Fruit fly (Drosophila melanogaster) whole organism, embryonic: ENCODE results near the gene Dus3.

Experiments used
- Atf6 ChIP-seq: fragments of 200-800 bp; sonication (Bioruptor generic); IDR thresholded peaks from 2 replicates; pipeline ENCODE4 v1.3.6; 2022; ENCODE audit warnings: missing biosample characterization, missing genetic modification characterization
- Awh ChIP-seq: fragments of 200-800 bp; sonication (Bioruptor generic); IDR thresholded peaks from 2 replicates; pipeline ENCODE4, ENCODE4 v1.3.6; 2022; ENCODE audit warnings: missing biosample characterization, missing genetic modification characterization
- Blimp-1 ChIP-seq: fragments of 200-800 bp; sonication (Bioruptor generic); optimal IDR thresholded peaks from 3 replicates; lab custom pipeline; 2018; ENCODE audit warnings: missing biosample characterization, missing genetic modification characterization, mild to moderate bottlenecking, moderate library complexity, missing genetic modification reagents
- CG10209 ChIP-seq: fragments of 200-800 bp; sonication (Bioruptor generic); optimal IDR thresholded peaks from 3 replicates; lab custom pipeline; 2017; ENCODE audit warnings: missing biosample characterization, mild to moderate bottlenecking, missing genetic modification characterization, missing genetic modification reagents
- CG10979 ChIP-seq: fragments of 200-800 bp; sonication (Bioruptor generic); optimal IDR thresholded peaks from 2 replicates; lab custom pipeline; 2018; ENCODE audit warnings: missing biosample characterization, mild to moderate bottlenecking, missing genetic modification characterization, moderate library complexity
- CG11504 ChIP-seq: fragments of 200-800 bp; sonication (Bioruptor generic); optimal IDR thresholded peaks from 3 replicates; lab custom pipeline; 2019; ENCODE audit warnings: missing biosample characterization, mild to moderate bottlenecking, missing genetic modification characterization, moderate library complexity
- CG11695 ChIP-seq: fragments of 200-800 bp; sonication (Bioruptor generic); IDR thresholded peaks from 3 replicates; pipeline ENCODE4 v1.3.6; 2022; ENCODE audit warnings: missing biosample characterization, missing genetic modification characterization
- CG12391 ChIP-seq: fragments of 200-800 bp; sonication (Bioruptor generic); optimal IDR thresholded peaks from 3 replicates; lab custom pipeline; 2018; ENCODE audit warnings: missing biosample characterization, mild to moderate bottlenecking, missing genetic modification characterization, moderate library complexity
- CG13424 ChIP-seq: fragments of 200-800 bp; sonication (Bioruptor generic); optimal IDR thresholded peaks from 2 replicates; lab custom pipeline; 2019; ENCODE audit warnings: missing biosample characterization, mild to moderate bottlenecking, missing genetic modification characterization, moderate library complexity
- CG13894 ChIP-seq: fragments of 200-800 bp; sonication (Bioruptor generic); optimal IDR thresholded peaks from 3 replicates; lab custom pipeline; 2018; ENCODE audit warnings: missing biosample characterization, mild to moderate bottlenecking, missing genetic modification characterization, moderate library complexity
- CG14860 ChIP-seq: fragments of 200-800 bp; sonication (Bioruptor generic); IDR thresholded peaks from 3 replicates; pipeline ENCODE4 v1.3.6; 2022; ENCODE audit warnings: missing biosample characterization, missing genetic modification characterization; ENCODE audit not compliant: partially characterized antibody
- CG15514 ChIP-seq: fragments of 200-800 bp; sonication (Bioruptor generic); optimal IDR thresholded peaks from 3 replicates; lab custom pipeline; 2017; ENCODE audit warnings: missing biosample characterization, missing genetic modification characterization, mild to moderate bottlenecking, moderate library complexity, missing genetic modification reagents
- CG15601 ChIP-seq: fragments of 200-800 bp; sonication (Bioruptor generic); optimal IDR thresholded peaks from 3 replicates; lab custom pipeline; 2019; ENCODE audit warnings: missing biosample characterization, mild to moderate bottlenecking, missing genetic modification characterization, moderate library complexity
- CG1603 ChIP-seq: fragments of 200-800 bp; sonication (Bioruptor generic); optimal IDR thresholded peaks from 2 replicates; lab custom pipeline; 2019; ENCODE audit warnings: missing biosample characterization, mild to moderate bottlenecking, missing genetic modification characterization, moderate library complexity
- CG2678 ChIP-seq: fragments of 200-800 bp; sonication (Bioruptor generic); optimal IDR thresholded peaks from 3 replicates; lab custom pipeline; 2019; ENCODE audit warnings: missing biosample characterization, mild to moderate bottlenecking, missing genetic modification characterization, moderate library complexity
- CG30403 ChIP-seq: fragments of 200-800 bp; sonication (Bioruptor generic); optimal IDR thresholded peaks from 3 replicates; lab custom pipeline; 2016; ENCODE audit warnings: missing biosample characterization, missing genetic modification characterization
- CG31224 ChIP-seq: fragments of 200-800 bp; sonication (Bioruptor generic); IDR thresholded peaks from 2 replicates; pipeline ENCODE4 v1.3.6; 2022; ENCODE audit warnings: missing biosample characterization, missing genetic modification characterization
- CG3995 ChIP-seq: fragments of 200-800 bp; sonication (Bioruptor generic); optimal IDR thresholded peaks from 3 replicates; lab custom pipeline; 2016; ENCODE audit warnings: missing biosample characterization, missing genetic modification characterization
- CG4424 ChIP-seq: fragments of 200-800 bp; sonication (Bioruptor generic); optimal IDR thresholded peaks from 3 replicates; lab custom pipeline; 2016; ENCODE audit warnings: missing biosample characterization, missing genetic modification characterization
- CG8281 ChIP-seq: fragments of 200-800 bp; sonication (Bioruptor generic); optimal IDR thresholded peaks from 2 replicates; lab custom pipeline; 2018; ENCODE audit warnings: missing biosample characterization, mild to moderate bottlenecking, missing genetic modification characterization, moderate library complexity
- CG8388 ChIP-seq: fragments of 200-800 bp; sonication (Bioruptor generic); optimal IDR thresholded peaks from 2 replicates; lab custom pipeline; 2019; ENCODE audit warnings: missing biosample characterization, mild to moderate bottlenecking, missing genetic modification characterization, moderate library complexity
- CkIIα-i1 ChIP-seq: fragments of 200-800 bp; sonication (Bioruptor generic); IDR thresholded peaks from 2 replicates; pipeline ENCODE4 v1.3.6; 2022; ENCODE audit warnings: missing biosample characterization, missing genetic modification characterization
- CoRest ChIP-seq: fragments of 200-800 bp; sonication (Bioruptor generic); optimal IDR thresholded peaks from 3 replicates; lab custom pipeline; 2018; ENCODE audit warnings: missing biosample characterization, mild to moderate bottlenecking, missing genetic modification characterization, moderate library complexity
- D19B ChIP-seq: fragments of 200-800 bp; sonication (Bioruptor generic); optimal IDR thresholded peaks from 2 replicates; lab custom pipeline; 2017; ENCODE audit warnings: missing biosample characterization, mild to moderate bottlenecking, missing genetic modification characterization
- Fer3 ChIP-seq: fragments of 200-800 bp; sonication (Bioruptor generic); optimal IDR thresholded peaks from 2 replicates; lab custom pipeline; 2018; ENCODE audit warnings: missing biosample characterization, mild to moderate bottlenecking, missing genetic modification characterization, moderate library complexity
- GATAe ChIP-seq: fragments of 200-800 bp; sonication (Bioruptor generic); conservative IDR thresholded peaks from 2 replicates; pipeline ENCODE4 v1.3.6; 2022; ENCODE audit warnings: missing biosample characterization, missing genetic modification characterization
- Hr51 ChIP-seq, 2 experiments: fragments of 200-800 bp; sonication (Bioruptor generic); optimal IDR thresholded peaks; 2 replicates in 1 of 2; 3 replicates in 1 of 2; lab custom pipeline; 2016 to 2018; ENCODE audit warnings: missing biosample characterization in 2 of 2, missing genetic modification characterization in 2 of 2, mild to moderate bottlenecking in 1 of 2, moderate library complexity in 1 of 2
- NK7.1 ChIP-seq: fragments of 200-800 bp; sonication (Bioruptor generic); optimal IDR thresholded peaks from 3 replicates; lab custom pipeline; 2016; ENCODE audit warnings: missing biosample characterization, missing genetic modification characterization
- Oli ChIP-seq: fragments of 200-800 bp; sonication (Bioruptor generic); optimal IDR thresholded peaks from 2 replicates; lab custom pipeline; 2018; ENCODE audit warnings: missing biosample characterization, mild to moderate bottlenecking, missing genetic modification characterization, moderate library complexity
- Ssrp ChIP-seq: fragments of 200-800 bp; sonication (Bioruptor generic); optimal IDR thresholded peaks from 2 replicates; lab custom pipeline; 2018; ENCODE audit warnings: missing biosample characterization, mild to moderate bottlenecking, missing genetic modification characterization, moderate library complexity
- bab2 ChIP-seq: fragments of 200-800 bp; sonication (Bioruptor generic); optimal IDR thresholded peaks from 2 replicates; lab custom pipeline; 2016; ENCODE audit warnings: missing biosample characterization, missing genetic modification characterization
- bowl ChIP-seq: fragments of 200-800 bp; sonication (Bioruptor generic); IDR thresholded peaks from 2 replicates; pipeline ENCODE4 v1.3.6; 2022; ENCODE audit warnings: missing biosample characterization, missing genetic modification characterization
- bsh ChIP-seq, 2 experiments: fragments of 200-800 bp; sonication (Bioruptor generic); optimal IDR thresholded peaks; 2 replicates each; lab custom pipeline; 2017 to 2018; ENCODE audit warnings: mild to moderate bottlenecking in 2 of 2, missing biosample characterization in 2 of 2, missing genetic modification characterization in 2 of 2, moderate library complexity in 1 of 2
- cato ChIP-seq: fragments of 200-800 bp; sonication (Bioruptor generic); optimal IDR thresholded peaks from 2 replicates; lab custom pipeline; 2016; ENCODE audit warnings: missing biosample characterization, missing genetic modification characterization, borderline replicate concordance
- fd96Cb ChIP-seq: fragments of 200-800 bp; sonication (Bioruptor generic); optimal IDR thresholded peaks from 2 replicates; lab custom pipeline; 2018; ENCODE audit warnings: missing biosample characterization, mild to moderate bottlenecking, missing genetic modification characterization, moderate library complexity
- grau ChIP-seq: fragments of 200-800 bp; optimal IDR thresholded peaks from 3 replicates; lab custom pipeline; 2019; ENCODE audit warnings: missing biosample characterization, mild to moderate bottlenecking, missing genetic modification characterization, moderate library complexity
- lbe ChIP-seq: fragments of 200-800 bp; sonication (Bioruptor generic); optimal IDR thresholded peaks from 2 replicates; lab custom pipeline; 2016; ENCODE audit warnings: missing biosample characterization, mild to moderate bottlenecking, missing genetic modification characterization
- lola ChIP-seq, 3 experiments: fragments of >200 bp in 2 of 3; fragments of 200-800 bp in 1 of 3; sonication (Bioruptor generic) in 1 of 3; optimal IDR thresholded peaks; 2 replicates each; lab custom pipeline; 2017 to 2019; ENCODE audit warnings: missing biosample characterization in 3 of 3, missing genetic modification characterization in 3 of 3, mild to moderate bottlenecking in 1 of 3, moderate library complexity in 1 of 3
- nau ChIP-seq: fragments of 200-800 bp; sonication (Bioruptor generic); optimal IDR thresholded peaks from 3 replicates; lab custom pipeline; 2017; ENCODE audit warnings: missing biosample characterization, mild to moderate bottlenecking, missing genetic modification characterization, missing genetic modification reagents
- nmo ChIP-seq: fragments of 200-800 bp; sonication (Bioruptor generic); optimal IDR thresholded peaks from 2 replicates; lab custom pipeline; 2018; ENCODE audit warnings: missing biosample characterization, mild to moderate bottlenecking, missing genetic modification characterization, moderate library complexity
- onecut ChIP-seq: fragments of 200-800 bp; sonication (Bioruptor generic); IDR thresholded peaks from 2 replicates; pipeline ENCODE4 v1.3.6; 2022; ENCODE audit warnings: missing biosample characterization, missing genetic modification characterization
- repo ChIP-seq: fragments of 200-800 bp; sonication (Bioruptor generic); optimal IDR thresholded peaks from 2 replicates; lab custom pipeline; 2016; ENCODE audit warnings: missing biosample characterization, missing genetic modification characterization
- rib ChIP-seq: fragments of 200-800 bp; sonication (Bioruptor generic); IDR thresholded peaks from 2 replicates; pipeline ENCODE4 v1.3.6; 2022; ENCODE audit warnings: missing biosample characterization, missing genetic modification characterization
- slbo ChIP-seq: fragments of 200-800 bp; sonication (Bioruptor generic); IDR thresholded peaks from 2 replicates; pipeline ENCODE4 v1.3.6; 2022; ENCODE audit warnings: missing biosample characterization, missing genetic modification characterization
- slp2 ChIP-seq: fragments of 200-800 bp; sonication (Bioruptor generic); optimal IDR thresholded peaks from 2 replicates; lab custom pipeline; 2016; ENCODE audit warnings: missing biosample characterization, missing genetic modification characterization
- ssp ChIP-seq: fragments of 200-800 bp; sonication (Bioruptor generic); IDR thresholded peaks from 2 replicates; pipeline ENCODE4 v1.3.6; 2022; ENCODE audit warnings: missing biosample characterization, missing genetic modification characterization
- tio ChIP-seq: fragments of 200-800 bp; sonication (Bioruptor generic); optimal IDR thresholded peaks from 2 replicates; lab custom pipeline; 2017; ENCODE audit warnings: missing biosample characterization, missing genetic modification characterization, inconsistent platforms
- unpg ChIP-seq: fragments of 200-800 bp; sonication (Bioruptor generic); optimal IDR thresholded peaks from 3 replicates; lab custom pipeline; 2018; ENCODE audit warnings: missing biosample characterization, mild to moderate bottlenecking, missing genetic modification characterization, moderate library complexity

Gene Dus3

dm6 chr2L:19799940-19800339 lies 41.3 kb downstream of the Dus3 start (continued):
- peak; percentile 43 for TF ChIP-seq Oli
- no peak for TF ChIP-seq cato (GFP tag; lab: Kevin White, UChicago)
- no peak for TF ChIP-seq CG14860 (GFP tag; lab: Robert Waterston, UW)
- 0 out of 2 replicates have a peak, but pooled peaks have one; percentile 15 for TF ChIP-seq onecut
- peak; percentile 11 for TF ChIP-seq CG4424 (GFP tag; lab: Kevin White, UChicago)
- TF ChIP-seq rib (GFP tag; lab: Robert Waterston, UW), result no peak
- TF ChIP-seq unpg, result peak; percentile 42
- peak; percentile 33 for TF ChIP-seq CG8388 (GFP tag; lab: Kevin White, UChicago)
- TF ChIP-seq CkIIα-i1 (GFP tag; lab: Robert Waterston, UW), result no peak
- no peak for TF ChIP-seq repo (GFP tag; lab: Kevin White, UChicago)
- TF ChIP-seq GATAe (GFP tag; lab: Robert Waterston, UW), result no peak
- TF ChIP-seq slbo, result 0 out of 2 replicates have a peak, but pooled peaks have one; percentile 7
- TF ChIP-seq CoRest (tag; lab: Kevin White, UChicago), result peak; percentile 43
- TF ChIP-seq CG30403, result peak; percentile 10
- TF ChIP-seq CG3995, result no peak
- TF ChIP-seq CG15514, result no peak
- TF ChIP-seq CG11695 (GFP tag; lab: Robert Waterston, UW), result 0 out of 3 replicates have a peak, but pooled peaks have one; percentile 10
- TF ChIP-seq tio (GFP tag; lab: Kevin White, UChicago), result peak; percentile 24
- peak; percentile 56 for TF ChIP-seq CG2678 (tag; lab: Kevin White, UChicago)
- TF ChIP-seq CG10209, result peak; percentile 29
- peak; percentile 41 for TF ChIP-seq fd96Cb
- TF ChIP-seq lola (GFP tag; optimal IDR thresholded peaks at IDR 0.05; lab: Kevin White, UChicago), result peak in 1 of 3 experiments; percentile 32

dm6 chr2L:19800703-19801102 lies 42.0 kb downstream of the Dus3 start:
- no peak for TF ChIP-seq ssp (GFP tag; lab: Robert Waterston, UW)
- TF ChIP-seq CG13424, result peak; percentile 42
- peak; percentile 31 for TF ChIP-seq CG8388 (GFP tag; lab: Kevin White, UChicago)
- TF ChIP-seq CG13894 (tag; lab: Kevin White, UChicago), result no peak
- peak; percentile 24; the same call in 1 of the 2 replicates for TF ChIP-seq Awh (GFP tag; lab: Robert Waterston, UW)
- TF ChIP-seq nau (GFP tag; lab: Kevin White, UChicago), result no peak
- peak; percentile 12 for TF ChIP-seq nmo (GFP tag; lab: Kevin White, UChicago)
- TF ChIP-seq CG12391 (tag; lab: Kevin White, UChicago), result peak; percentile 44
- TF ChIP-seq bowl (GFP tag; lab: Robert Waterston, UW), result no peak
- peak; percentile 7 for TF ChIP-seq Fer3 (tag; lab: Kevin White, UChicago)
- no peak for TF ChIP-seq lbe (GFP tag; lab: Kevin White, UChicago)
- peak; percentile 44 for TF ChIP-seq Blimp-1
- no peak for TF ChIP-seq slp2 (GFP tag; lab: Kevin White, UChicago)
- peak; percentile 21 for TF ChIP-seq Ssrp (tag; lab: Kevin White, UChicago)
- peak; percentile 21 for TF ChIP-seq CG15601
- TF ChIP-seq CG1603, result peak; percentile 10
- peak in 1 of 2 experiments; percentile 54 for TF ChIP-seq bsh (GFP tag; optimal IDR thresholded peaks at IDR 0.05; lab: Kevin White, UChicago)
- peak; percentile 40 for TF ChIP-seq CG10979 (tag; lab: Kevin White, UChicago)
- TF ChIP-seq D19B (GFP tag; lab: Kevin White, UChicago), result no peak
- no peak for TF ChIP-seq CG8281 (tag; lab: Kevin White, UChicago)
- no peak for TF ChIP-seq NK7.1 (GFP tag; lab: Kevin White, UChicago)
- TF ChIP-seq CG31224 (GFP tag; lab: Robert Waterston, UW), result no peak
- no peak for TF ChIP-seq bab2 (GFP tag; lab: Kevin White, UChicago)
- TF ChIP-seq Hr51 (GFP tag; optimal IDR thresholded peaks at IDR 0.05; lab: Kevin White, UChicago), result peak in 1 of 2 experiments; percentile 38
- peak; percentile 51 for TF ChIP-seq CG2678 (tag; lab: Kevin White, UChicago)
- TF ChIP-seq Atf6 (GFP tag; lab: Robert Waterston, UW), result 0 out of 2 replicates have a peak, but pooled peaks have one; percentile 25
- peak; percentile 52 for TF ChIP-seq CG11504
- peak; percentile 42 for TF ChIP-seq grau (tag; lab: Kevin White, UChicago)
- peak; percentile 0 for TF ChIP-seq CoRest (tag; lab: Kevin White, UChicago)
